Worm (Caenorhabditis elegans): ENCODE data around the gene Y55D5A.4.

Gene Y55D5A.4

DNA sequence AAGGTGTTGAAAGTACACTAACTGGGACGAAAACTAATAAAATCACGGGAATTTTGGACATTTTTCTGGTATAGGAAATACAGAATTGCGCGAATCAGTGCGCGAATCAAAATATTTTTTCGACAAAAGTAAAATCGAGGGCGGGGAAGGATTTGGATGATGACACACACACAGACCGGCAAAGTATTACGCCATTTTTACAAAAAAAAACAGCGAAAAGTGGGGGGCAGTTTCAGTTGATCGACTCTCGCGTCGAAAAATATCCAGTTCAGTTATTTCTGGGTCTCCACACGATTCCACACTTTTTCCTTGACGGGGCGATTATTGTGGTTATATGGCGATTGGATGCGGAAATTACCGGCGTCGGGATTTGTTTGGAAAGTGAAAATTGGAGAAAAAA, 43.8 kb downstream of the Y55D5A.4 start, which contains the start of gene H05C05.4:
H05C05.4 (minus strand) TSS at position 101 of the 400 bp plus-strand sequence.
- no peak for TF ChIP-seq npax-4 (tag; optimal IDR thresholded peaks at IDR 0.05)
- TF ChIP-seq K09A11.1 (tag; optimal IDR thresholded peaks at IDR 0.05; ENCODE audit: insufficient read depth) = no peak
- TF ChIP-seq pros-1 (tag; optimal IDR thresholded peaks at IDR 0.05) = no peak
- no peak for TF ChIP-seq ceh-2 (tag; optimal IDR thresholded peaks at IDR 0.05)
- no peak for TF ChIP-seq nhr-232 (tag; optimal IDR thresholded peaks at IDR 0.05)
- TF ChIP-seq ets-4 (tag; optimal IDR thresholded peaks at IDR 0.05) = no peak
- TF ChIP-seq unc-3 (GFP tag; conservative IDR thresholded peaks at IDR 0.05) = no peak
- no peak for TF ChIP-seq unc-3 (tag; optimal IDR thresholded peaks at IDR 0.05)
- no peak for TF ChIP-seq ceh-34 (tag; optimal IDR thresholded peaks at IDR 0.05)
- no peak for TF ChIP-seq elt-2 (tag; optimal IDR thresholded peaks at IDR 0.05)
- no peak for TF ChIP-seq ceh-9 (tag; optimal IDR thresholded peaks at IDR 0.05)
- no peak for TF ChIP-seq pag-3 (tag; optimal IDR thresholded peaks at IDR 0.05; ENCODE audit: borderline replicate concordance)
- no peak for TF ChIP-seq unc-55 (GFP tag; optimal IDR thresholded peaks at IDR 0.05)
- TF ChIP-seq sdc-2 (tag; optimal IDR thresholded peaks at IDR 0.05) = no peak
- TF ChIP-seq pha-4 (tag; optimal IDR thresholded peaks at IDR 0.05) = no peak

DNA sequence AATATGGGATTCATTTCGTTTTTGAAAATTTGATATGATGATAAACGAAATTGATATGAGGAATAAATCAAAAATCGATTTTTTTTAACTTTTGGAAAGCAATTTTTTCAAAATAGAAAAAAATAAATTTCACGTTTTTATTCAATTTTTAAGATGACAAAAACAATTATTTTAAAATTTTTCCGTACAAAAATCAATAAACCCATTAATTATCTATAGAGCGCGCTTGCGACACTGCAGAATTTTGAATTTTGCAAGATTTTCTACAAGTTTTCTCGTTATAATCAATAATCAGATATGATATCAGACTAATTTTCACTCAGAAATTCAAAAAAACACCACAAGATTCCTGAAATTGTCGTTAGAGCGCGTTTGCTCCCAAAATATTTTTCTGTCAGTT, 45.9 kb downstream of the Y55D5A.4 start, which contains the start of gene R10F2.6:
R10F2.6 (minus strand) TSS at position 101 of the 400 bp plus-strand sequence.
- TF ChIP-seq tbx-2 (tag; optimal IDR thresholded peaks at IDR 0.05) (no peak), K09A11.1 (tag; optimal IDR thresholded peaks at IDR 0.05; ENCODE audit: insufficient read depth) (no peak), fkh-6 (tag; optimal IDR thresholded peaks at IDR 0.05) (no peak), syd-9 (tag; optimal IDR thresholded peaks at IDR 0.05) (no peak), npax-4 (tag; optimal IDR thresholded peaks at IDR 0.05) (no peak), hlh-15 (tag; optimal IDR thresholded peaks at IDR 0.05) (no peak), hlh-6 (tag; optimal IDR thresholded peaks at IDR 0.05) (no peak), unc-42 (tag; optimal IDR thresholded peaks at IDR 0.05) (no peak), C38D4.7 (GFP tag; optimal IDR thresholded peaks at IDR 0.05) (no peak), fkh-10 (GFP tag; optimal IDR thresholded peaks at IDR 0.05) (no peak), pqm-1 (tag; optimal IDR thresholded peaks at IDR 0.05) (no peak), F13H6.1 (tag; optimal IDR thresholded peaks at IDR 0.05) (no peak), che-1 (tag; optimal IDR thresholded peaks at IDR 0.05) (no peak), sox-4 (tag; optimal IDR thresholded peaks at IDR 0.05) (no peak), ttx-3 (tag; optimal IDR thresholded peaks at IDR 0.05) (no peak)

DNA sequence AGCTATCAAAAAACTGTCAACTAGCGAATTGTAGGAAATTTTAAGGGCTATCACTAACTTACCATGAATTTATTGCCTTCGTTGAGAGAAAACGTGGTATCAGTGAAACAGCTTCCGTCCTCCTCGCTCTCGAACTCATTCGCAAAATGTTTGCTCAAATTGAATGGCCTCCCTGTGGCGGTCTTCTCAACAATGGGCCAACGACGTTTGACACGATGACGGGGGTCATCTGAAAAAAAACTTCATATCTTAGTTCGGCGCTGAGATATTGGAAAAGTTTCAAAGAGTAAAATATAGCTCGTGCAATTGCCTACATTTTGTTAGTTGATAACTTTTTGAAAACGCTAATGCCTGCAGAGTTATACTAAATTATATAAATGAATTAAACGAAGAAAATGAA, 48.3 kb downstream of the Y55D5A.4 start:
- no peak for TF ChIP-seq pha-2 (tag; optimal IDR thresholded peaks at IDR 0.05)
- TF ChIP-seq eyg-1 (tag; optimal IDR thresholded peaks at IDR 0.05) = no peak
- no peak for TF ChIP-seq zip-5 (tag; optimal IDR thresholded peaks at IDR 0.05)
- no peak for TF ChIP-seq odd-2 (tag; optimal IDR thresholded peaks at IDR 0.05)
- TF ChIP-seq ceh-19 (GFP tag; optimal IDR thresholded peaks at IDR 0.05) = no peak
- no peak for TF ChIP-seq ref-2 (tag; optimal IDR thresholded peaks at IDR 0.05)
- TF ChIP-seq ceh-45 (GFP tag; IDR thresholded peaks at IDR 0.05) = no peak
- TF ChIP-seq lim-6 (tag; optimal IDR thresholded peaks at IDR 0.05) = no peak
- TF ChIP-seq mec-3 (tag; optimal IDR thresholded peaks at IDR 0.05; ENCODE audit: borderline replicate concordance) = no peak

Data from whole organism, late embryonic.